Worm (Caenorhabditis elegans) whole organism, dauer: ENCODE results near the gene M163.22.

Experiments used
- unc-62 ChIP-seq: sonication (generic microtip); optimal IDR thresholded peaks from 2 replicates; lab custom pipeline; 2017; ENCODE audit warnings: missing biosample characterization, missing genetic modification reagents, missing genetic modification characterization

The M163.22 gene

ce11 chrX:14465593-14465992 is at the start of gene M163.22:
TSS of gene M163.22 (plus strand) at chrX:14465893.
- no peak for TF ChIP-seq unc-62 (GFP tag; lab: Kevin White, UChicago)

- no peak for TF ChIP-seq unc-62 (GFP tag; lab: Kevin White, UChicago)
Observed at ce11 chrX:14421529-14421982, 44.1 kb upstream of the M163.22 start, which contains the start of gene F23D12.2. TSS of gene F23D12.2 (minus strand) at chrX:14421579.

ce11 chrX:14423105-14423504 is 42.6 kb upstream of the M163.22 start, which contains the start of gene fipr-3:
TSS of gene fipr-3 (plus strand) at chrX:14423405.
- TF ChIP-seq unc-62 (GFP tag; lab: Kevin White, UChicago) = no peak

ce11 chrX:14424186-14424585 is 41.5 kb upstream of the M163.22 start:
- TF ChIP-seq unc-62 (GFP tag; lab: Kevin White, UChicago) = no peak

ce11 chrX:14424673-14425072 is 41.0 kb upstream of the M163.22 start, which contains the start of gene F23D12.11:
TSS of gene F23D12.11 (minus strand) at chrX:14424751.
- no peak for TF ChIP-seq unc-62 (GFP tag; lab: Kevin White, UChicago)

ce11 chrX:14428052-14428451 is 37.6 kb upstream of the M163.22 start, which contains the start of gene F23D12.1:
TSS of gene F23D12.1 (minus strand) at chrX:14428152.
- no peak for TF ChIP-seq unc-62 (GFP tag; lab: Kevin White, UChicago)

ce11 chrX:14430436-14430835 is 35.3 kb upstream of the M163.22 start:
- TF ChIP-seq unc-62 (GFP tag; lab: Kevin White, UChicago) = no peak

- TF ChIP-seq unc-62 (GFP tag; lab: Kevin White, UChicago) = no peak
Observed at ce11 chrX:14435648-14436155, 30.0 kb upstream of the M163.22 start.

- no peak for TF ChIP-seq unc-62 (GFP tag; lab: Kevin White, UChicago)
Observed at ce11 chrX:14442321-14442720, 23.4 kb upstream of the M163.22 start, which contains the start of gene F23D12.3. TSS of gene F23D12.3 (plus strand) at chrX:14442621.

- TF ChIP-seq unc-62 (GFP tag; lab: Kevin White, UChicago) = no peak
Observed at ce11 chrX:14444701-14445100, 21.0 kb upstream of the M163.22 start, which contains the start of gene F23D12.4. TSS of gene F23D12.4 (plus strand) at chrX:14445001.

- TF ChIP-seq unc-62 (GFP tag; lab: Kevin White, UChicago) = no peak
Observed at ce11 chrX:14447498-14447897, 18.2 kb upstream of the M163.22 start.

- no peak for TF ChIP-seq unc-62 (GFP tag; lab: Kevin White, UChicago)
Observed at ce11 chrX:14447910-14448309, 17.8 kb upstream of the M163.22 start, which contains the start of gene jmjd-3.2. TSS of gene jmjd-3.2 (plus strand) at chrX:14448210.

ce11 chrX:14453735-14454134 is 12.0 kb upstream of the M163.22 start, which contains the start of gene F23D12.7:
TSS of gene F23D12.7 (minus strand) at chrX:14453835.
- no peak for TF ChIP-seq unc-62 (GFP tag; lab: Kevin White, UChicago)

ce11 chrX:14455419-14455818 is 10.3 kb upstream of the M163.22 start, which contains the start of gene Y66C5A.1:
TSS of gene Y66C5A.1 (minus strand) at chrX:14455519.
- no peak for TF ChIP-seq unc-62 (GFP tag; lab: Kevin White, UChicago)

ce11 chrX:14460412-14460811 is 5.3 kb upstream of the M163.22 start, which contains the start of gene Y66C5A.2:
TSS of gene Y66C5A.2 (plus strand) at chrX:14460712.
- TF ChIP-seq unc-62 (GFP tag; lab: Kevin White, UChicago) = no peak

ce11 chrX:14464513-14464912 is 1.2 kb upstream of the M163.22 start, which contains the start of gene M163.7:
TSS of gene M163.7 (plus strand) at chrX:14464813.
- TF ChIP-seq unc-62 (GFP tag; lab: Kevin White, UChicago) = no peak

ce11 chrX:14466532-14466931 is 839 bp downstream of the M163.22 start, which contains the start of gene M163.21:
TSS of gene M163.21 (plus strand) at chrX:14466832.
- TF ChIP-seq unc-62 (GFP tag; lab: Kevin White, UChicago) = no peak
